Worm (Caenorhabditis elegans): ENCODE measurements around the gene E02H4.6.

Gene E02H4.6

ce11 chrX:14238291-14238758 is 13.6 kb downstream of the E02H4.6 start, which contains the start of gene K04C1.2 (continued):
- TF ChIP-seq mes-2 (tag; optimal IDR thresholded peaks at IDR 0.05; ENCODE audit: poor library complexity, severe bottlenecking) (peak; percentile 58), daf-12 (tag; optimal IDR thresholded peaks at IDR 0.05) (no peak), nhr-237 (tag; optimal IDR thresholded peaks at IDR 0.05) (no peak), egl-43 (GFP tag; IDR thresholded peaks at IDR 0.05) (no peak), zfp-3 (GFP tag; conservative IDR thresholded peaks at IDR 0.05) (no peak), nhr-11 (tag; optimal IDR thresholded peaks at IDR 0.05) (no peak), saeg-2 (GFP tag; IDR thresholded peaks at IDR 0.05) (no peak), tag-97 (GFP tag; IDR thresholded peaks at IDR 0.05) (no peak), mxl-3 (GFP tag; optimal IDR thresholded peaks at IDR 0.05) (no peak), egl-27 (tag; optimal IDR thresholded peaks at IDR 0.05) (no peak), rbr-2 (tag; optimal IDR thresholded peaks at IDR 0.05) (peak; percentile 53), aly-2 (tag; optimal IDR thresholded peaks at IDR 0.05) (no peak), nhr-25 (tag; optimal IDR thresholded peaks at IDR 0.05; ENCODE audit: borderline replicate concordance, insufficient read depth) (no peak), T20F7.1 (GFP tag; optimal IDR thresholded peaks at IDR 0.05) (no peak), F49E8.2 (tag; optimal IDR thresholded peaks at IDR 0.05; ENCODE audit: borderline replicate concordance) (no peak), nhr-10 (tag; optimal IDR thresholded peaks at IDR 0.05) (no peak)

ce11 chrX:14236121-14236824 is 15.7 kb downstream of the E02H4.6 start:
- TF ChIP-seq daf-16 (GFP tag; optimal IDR thresholded peaks at IDR 0.05) = no peak
- no peak for TF ChIP-seq daf-16 (tag; optimal IDR thresholded peaks at IDR 0.05)
- no peak for TF ChIP-seq fos-1 (tag; optimal IDR thresholded peaks at IDR 0.05)
- peak; percentile 44; the same call in 1 of the 2 replicates for TF ChIP-seq pha-4 (GFP tag; IDR thresholded peaks at IDR 0.05)
- TF ChIP-seq pha-4 (tag; optimal IDR thresholded peaks at IDR 0.05) = no peak
- no peak for TF ChIP-seq unc-39 (tag; optimal IDR thresholded peaks at IDR 0.05)
- peak; percentile 70 for TF ChIP-seq aha-1 (tag)
- no peak for TF ChIP-seq hmg-1.1 (GFP tag; IDR thresholded peaks at IDR 0.05)
- no peak for TF ChIP-seq nhr-102 (tag; optimal IDR thresholded peaks at IDR 0.05)
- TF ChIP-seq dve-1 (tag; optimal IDR thresholded peaks at IDR 0.05; ENCODE audit: insufficient read depth) = no peak
- TF ChIP-seq ama-1 (optimal IDR thresholded peaks at IDR 0.05) = no peak
- no peak for TF ChIP-seq sdz-12 (GFP tag; optimal IDR thresholded peaks at IDR 0.05)
- TF ChIP-seq Y48G9A.11 (GFP tag; IDR thresholded peaks at IDR 0.05) = no peak
- TF ChIP-seq skn-1 (tag; optimal IDR thresholded peaks at IDR 0.05) = no peak
- TF ChIP-seq dpl-1 (GFP tag; optimal IDR thresholded peaks at IDR 0.05) = no peak
- TF ChIP-seq lin-13 (GFP tag; optimal IDR thresholded peaks at IDR 0.05) = no peak
- TF ChIP-seq dmd-6 (GFP tag; IDR thresholded peaks at IDR 0.05) = no peak
- TF ChIP-seq dmd-8 (GFP tag; IDR thresholded peaks at IDR 0.05) = no peak
- TF ChIP-seq fkh-10 (GFP tag; optimal IDR thresholded peaks at IDR 0.05) = no peak
- no peak for TF ChIP-seq ztf-7 (tag; optimal IDR thresholded peaks at IDR 0.05)
- TF ChIP-seq nhr-237 (tag; optimal IDR thresholded peaks at IDR 0.05) = no peak
- no peak for TF ChIP-seq mes-2 (tag; optimal IDR thresholded peaks at IDR 0.05; ENCODE audit: poor library complexity, severe bottlenecking)
- TF ChIP-seq set-16 (GFP tag; IDR thresholded peaks at IDR 0.05) = peak; percentile 87

- TF ChIP-seq sdz-12 (GFP tag; optimal IDR thresholded peaks at IDR 0.05) = no peak
- no peak for TF ChIP-seq lin-13 (GFP tag; optimal IDR thresholded peaks at IDR 0.05)
- no peak for TF ChIP-seq skn-1 (tag; optimal IDR thresholded peaks at IDR 0.05)
- TF ChIP-seq Y48G9A.11 (GFP tag; IDR thresholded peaks at IDR 0.05) = no peak
- no peak for TF ChIP-seq ztf-7 (tag; optimal IDR thresholded peaks at IDR 0.05)
- TF ChIP-seq lsy-2 (tag; optimal IDR thresholded peaks at IDR 0.05) = no peak
- no peak for TF ChIP-seq ceh-28 (tag; optimal IDR thresholded peaks at IDR 0.05)
- TF ChIP-seq attf-4 (tag; optimal IDR thresholded peaks at IDR 0.05) = no peak
- TF ChIP-seq lin-38 (GFP tag; IDR thresholded peaks at IDR 0.05) = no peak
- TF ChIP-seq hmg-1.1 (GFP tag; IDR thresholded peaks at IDR 0.05) = no peak
- no peak for TF ChIP-seq duxl-1 (tag; optimal IDR thresholded peaks at IDR 0.05; ENCODE audit: poor library complexity)
- TF ChIP-seq unc-130 (GFP tag; optimal IDR thresholded peaks at IDR 0.05) = no peak
- no peak for TF ChIP-seq lin-39 (tag; optimal IDR thresholded peaks at IDR 0.05)
Observed at ce11 chrX:14234932-14235331, 17.0 kb downstream of the E02H4.6 start, which contains the start of gene srg-37. Gene srg-37, minus strand, starts transcription at chrX:14235032.

Measured in whole organism, L4 larva.